Worm (Caenorhabditis elegans): ENCODE measurements around the gene C04E6.5.

DNA sequence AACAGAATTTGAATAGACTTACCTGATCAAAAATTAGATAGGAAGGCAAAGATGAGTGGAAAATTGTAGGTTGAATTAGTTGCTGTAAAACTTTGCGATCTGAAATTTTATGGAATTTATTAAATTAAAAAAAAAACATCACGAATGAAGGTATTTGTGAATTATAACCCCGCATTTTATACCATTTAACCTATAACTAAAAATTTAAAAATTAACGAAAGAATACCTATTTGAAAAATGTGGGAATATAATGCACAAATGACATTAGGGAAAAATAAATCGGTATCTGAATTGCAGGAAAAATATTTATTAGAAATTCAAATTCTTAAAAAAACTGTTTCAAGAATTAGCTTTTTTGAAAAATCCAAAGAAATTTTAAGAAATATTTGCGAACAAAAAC is 32.7 kb upstream of the C04E6.5 start, which contains the start of gene F26F12.4:
- no peak for TF ChIP-seq F44E2.7 (GFP tag; IDR thresholded peaks at IDR 0.05)
- no peak for TF ChIP-seq zag-1 (tag; optimal IDR thresholded peaks at IDR 0.05)
- no peak for TF ChIP-seq lin-13 (GFP tag; optimal IDR thresholded peaks at IDR 0.05)

All from whole organism, L4 larva.